Fruit fly (Drosophila melanogaster): ENCODE measurements around the gene tth.
A peak's percentile ranks its signal among the peaks of the same experiment; 100 is the strongest.

The tth gene

dm6 chrX:13644696-13645393, 28.5 kb upstream of the tth start:
- TF ChIP-seq fd85E (GFP tag; optimal IDR thresholded peaks at IDR 0.05) (no peak), Hr38 (GFP tag; optimal IDR thresholded peaks at IDR 0.05) (no peak), Smox (GFP tag; optimal IDR thresholded peaks at IDR 0.05) (no peak), Eip78C (GFP tag) (peak; percentile 77), Hr39 (GFP tag; optimal IDR thresholded peaks at IDR 0.05) (no peak), CG6276 (GFP tag; optimal IDR thresholded peaks at IDR 0.05) (peak; percentile 62), esn (GFP tag; optimal IDR thresholded peaks at IDR 0.05) (no peak), CG32006 (GFP tag; optimal IDR thresholded peaks at IDR 0.05) (no peak), CG3032 (tag; optimal IDR thresholded peaks at IDR 0.05) (peak; percentile 15), Met (GFP tag; optimal IDR thresholded peaks at IDR 0.05) (peak; percentile 21), Sox102F (GFP tag; optimal IDR thresholded peaks at IDR 0.05) (peak; percentile 63), acj6 (GFP tag; optimal IDR thresholded peaks at IDR 0.05) (no peak), CG1621 (tag; optimal IDR thresholded peaks at IDR 0.05) (peak; percentile 31), ss (GFP tag; optimal IDR thresholded peaks at IDR 0.05) (peak; percentile 87 to 89), Lpt (GFP tag; optimal IDR thresholded peaks at IDR 0.05) (peak; percentile 0), CG31627 (GFP tag; optimal IDR thresholded peaks at IDR 0.05) (no peak), spab (GFP tag; optimal IDR thresholded peaks at IDR 0.05) (peak; percentile 50), CG4318 (GFP tag; optimal IDR thresholded peaks at IDR 0.05) (no peak), Eip93F (GFP tag; optimal IDR thresholded peaks at IDR 0.05) (peak; percentile 71), fd59A (GFP tag; optimal IDR thresholded peaks at IDR 0.05) (no peak), CG6854 (GFP tag; optimal IDR thresholded peaks at IDR 0.05) (peak; percentile 81), CG11762 (GFP tag; optimal IDR thresholded peaks at IDR 0.05; ENCODE audit: insufficient read depth) (no peak), net (GFP tag; optimal IDR thresholded peaks at IDR 0.05) (peak; percentile 44), Sox15 (GFP tag; optimal IDR thresholded peaks at IDR 0.05) (no peak), cyc (GFP tag; optimal IDR thresholded peaks at IDR 0.05) (no peak), fkh (GFP tag; optimal IDR thresholded peaks at IDR 0.05) (peak; percentile 51), Sox14 (GFP tag; optimal IDR thresholded peaks at IDR 0.05) (no peak), lz (GFP tag; optimal IDR thresholded peaks at IDR 0.05) (no peak), CG9139 (GFP tag; optimal IDR thresholded peaks at IDR 0.05) (peak; percentile 90), Eip75B (GFP tag; optimal IDR thresholded peaks at IDR 0.05) (peak; percentile 35), eg (GFP tag; IDR thresholded peaks at IDR 0.05) (peak; percentile 50; the same call in 2 of the 3 replicates), CG34406 (GFP tag; optimal IDR thresholded peaks at IDR 0.05) (peak; percentile 55), svp (GFP tag) (peak; percentile 59), Ets21C (GFP tag; optimal IDR thresholded peaks at IDR 0.05) (no peak), CG16779 (tag; optimal IDR thresholded peaks at IDR 0.05) (peak; percentile 61), dac (GFP tag; optimal IDR thresholded peaks at IDR 0.05) (no peak), vri (GFP tag; optimal IDR thresholded peaks at IDR 0.05) (no peak), CG10669 (GFP tag; optimal IDR thresholded peaks at IDR 0.05) (no peak), Gug (GFP tag; IDR thresholded peaks at IDR 0.05) (no peak), CG15336 (GFP tag; IDR thresholded peaks at IDR 0.05) (peak; percentile 38; the same call in 1 of the 2 replicates), CG6163 (GFP tag; IDR thresholded peaks at IDR 0.05) (peak; percentile 49; the same call in 1 of the 3 replicates), OdsH (GFP tag; optimal IDR thresholded peaks at IDR 0.05) (no peak), pdm3 (GFP tag; optimal IDR thresholded peaks at IDR 0.05) (peak; percentile 8), Blimp-1 (GFP tag; optimal IDR thresholded peaks at IDR 0.05) (no peak), CG11294 (GFP tag; IDR thresholded peaks at IDR 0.05) (no peak), achi (GFP tag; optimal IDR thresholded peaks at IDR 0.05) (peak; percentile 8), CG3919 (GFP tag; optimal IDR thresholded peaks at IDR 0.05) (peak; percentile 14), salr (GFP tag; optimal IDR thresholded peaks at IDR 0.05) (peak in 1 of 2 experiments; percentile 0), CG10631 (GFP tag; optimal IDR thresholded peaks at IDR 0.05) (no peak), CG11902 (GFP tag; optimal IDR thresholded peaks at IDR 0.05) (no peak), Ets96B (tag; optimal IDR thresholded peaks at IDR 0.05) (peak; percentile 32)

All from whole organism, prepupa.